Fruit fly (Drosophila melanogaster) whole organism, embryonic: ENCODE measurements around the gene CG34269.

Source experiments
- Atf6 ChIP-seq: fragments of 200-800 bp; sonication (Bioruptor generic); IDR thresholded peaks from 2 replicates; pipeline ENCODE4 v1.3.6; 2022; ENCODE audit warnings: missing biosample characterization, missing genetic modification characterization
- Awh ChIP-seq: fragments of 200-800 bp; sonication (Bioruptor generic); IDR thresholded peaks from 2 replicates; pipeline ENCODE4, ENCODE4 v1.3.6; 2022; ENCODE audit warnings: missing biosample characterization, missing genetic modification characterization
- CG10321 ChIP-seq: fragments of 200-800 bp; sonication (Bioruptor generic); IDR thresholded peaks from 2 replicates; pipeline ENCODE4 v1.3.6; 2022; ENCODE audit warnings: missing biosample characterization, missing genetic modification characterization
- CG13296 ChIP-seq: fragments of 200-800 bp; sonication (Bioruptor generic); optimal IDR thresholded peaks from 3 replicates; lab custom pipeline; 2018; ENCODE audit warnings: missing biosample characterization, mild to moderate bottlenecking, missing genetic modification characterization
- CG15479 ChIP-seq: fragments of 200-800 bp; sonication (Bioruptor generic); optimal IDR thresholded peaks from 3 replicates; lab custom pipeline; 2019; ENCODE audit warnings: missing biosample characterization, mild to moderate bottlenecking, missing genetic modification characterization, moderate library complexity
- CG18011 ChIP-seq: fragments of 200-800 bp; sonication (Bioruptor generic); optimal IDR thresholded peaks from 2 replicates; lab custom pipeline; 2017; ENCODE audit warnings: missing biosample characterization, missing genetic modification characterization, mild to moderate bottlenecking, moderate library complexity, missing genotype
- CG1832 ChIP-seq: fragments of 200-800 bp; sonication (Bioruptor generic); optimal IDR thresholded peaks from 2 replicates; lab custom pipeline; 2017; ENCODE audit warnings: missing biosample characterization, mild to moderate bottlenecking, missing genetic modification characterization, inconsistent platforms
- CG18619 ChIP-seq: fragments of 200-800 bp; sonication (Bioruptor generic); optimal IDR thresholded peaks from 3 replicates; lab custom pipeline; 2017; ENCODE audit warnings: missing biosample characterization, mild to moderate bottlenecking, missing genetic modification characterization
- CG2678 ChIP-seq: fragments of 200-800 bp; sonication (Bioruptor generic); optimal IDR thresholded peaks from 3 replicates; lab custom pipeline; 2019; ENCODE audit warnings: missing biosample characterization, mild to moderate bottlenecking, missing genetic modification characterization, moderate library complexity
- CG2875 ChIP-seq: fragments of 200-800 bp; sonication (Bioruptor generic); optimal IDR thresholded peaks from 2 replicates; lab custom pipeline; 2017; ENCODE audit warnings: missing biosample characterization, mild to moderate bottlenecking, missing genetic modification characterization, missing genetic modification reagents
- CG32532 ChIP-seq: fragments of 200-800 bp; sonication (Bioruptor generic); IDR thresholded peaks from 2 replicates; pipeline ENCODE4 v1.3.6; 2022; ENCODE audit warnings: missing biosample characterization, missing genetic modification characterization
- CG32767 ChIP-seq: fragments of 200-800 bp; sonication (Bioruptor generic); IDR thresholded peaks from 2 replicates; pipeline ENCODE4 v1.3.6; 2022; ENCODE audit warnings: missing biosample characterization, missing genetic modification characterization
- CG3995 ChIP-seq: fragments of 200-800 bp; sonication (Bioruptor generic); optimal IDR thresholded peaks from 3 replicates; lab custom pipeline; 2016; ENCODE audit warnings: missing biosample characterization, missing genetic modification characterization
- CG6791 ChIP-seq: fragments of 200-800 bp; sonication (Bioruptor generic); IDR thresholded peaks from 3 replicates; pipeline ENCODE4 v1.3.6; 2022; ENCODE audit warnings: missing biosample characterization, missing genetic modification characterization; ENCODE audit not compliant: partially characterized antibody
- CG8359 ChIP-seq: fragments of 200-800 bp; sonication (Bioruptor generic); optimal IDR thresholded peaks from 2 replicates; lab custom pipeline; 2017; ENCODE audit warnings: missing biosample characterization, mild to moderate bottlenecking, missing genetic modification characterization, borderline replicate concordance
- D19B ChIP-seq: fragments of 200-800 bp; sonication (Bioruptor generic); optimal IDR thresholded peaks from 2 replicates; lab custom pipeline; 2017; ENCODE audit warnings: missing biosample characterization, mild to moderate bottlenecking, missing genetic modification characterization
- Dbx ChIP-seq: fragments of 200-800 bp; sonication (Bioruptor generic); IDR thresholded peaks from 3 replicates; pipeline ENCODE4 v1.3.6; 2022; ENCODE audit warnings: missing biosample characterization, missing genetic modification characterization
- Dll ChIP-seq: fragments of 200-800 bp; sonication (Bioruptor generic); IDR thresholded peaks from 4 replicates; pipeline ENCODE4 v1.3.6; 2022; ENCODE audit warnings: missing biosample characterization, missing genetic modification characterization; ENCODE audit not compliant: partially characterized antibody
- E2f2 ChIP-seq: fragments of 200-800 bp; sonication (Bioruptor generic); IDR thresholded peaks from 2 replicates; pipeline ENCODE4 v1.3.6; 2022; ENCODE audit warnings: missing biosample characterization, missing genetic modification characterization
- GATAe ChIP-seq: fragments of 200-800 bp; sonication (Bioruptor generic); conservative IDR thresholded peaks from 2 replicates; pipeline ENCODE4 v1.3.6; 2022; ENCODE audit warnings: missing biosample characterization, missing genetic modification characterization
- Gug ChIP-seq: fragments of 200-800 bp; sonication (Bioruptor generic); IDR thresholded peaks from 4 replicates; pipeline ENCODE4 v1.3.6; 2022; ENCODE audit warnings: missing biosample characterization, missing genetic modification characterization
- Hey ChIP-seq: fragments of 200-800 bp; sonication (Bioruptor generic); optimal IDR thresholded peaks from 3 replicates; lab custom pipeline; 2018; ENCODE audit warnings: missing biosample characterization, mild to moderate bottlenecking, missing genetic modification characterization
- Hmr ChIP-seq: fragments of 200-800 bp; sonication (Bioruptor generic); optimal IDR thresholded peaks from 3 replicates; lab custom pipeline; 2017; ENCODE audit warnings: mild to moderate bottlenecking, missing biosample characterization, missing genetic modification reagents, missing genetic modification characterization
- Mes4 ChIP-seq: fragments of 200-800 bp; sonication (Bioruptor generic); optimal IDR thresholded peaks from 2 replicates; lab custom pipeline; 2016; ENCODE audit warnings: missing biosample characterization, missing genetic modification characterization
- Mrtf ChIP-seq: fragments of 200-800 bp; sonication (Bioruptor generic); IDR thresholded peaks from 3 replicates; pipeline ENCODE4 v1.3.6; 2022; ENCODE audit warnings: missing biosample characterization, missing genetic modification characterization
- PHDP ChIP-seq: fragments of 200-800 bp; sonication (Bioruptor generic); optimal IDR thresholded peaks from 3 replicates; lab custom pipeline; 2018; ENCODE audit warnings: missing biosample characterization, mild to moderate bottlenecking, missing genetic modification characterization, moderate library complexity
- Rx ChIP-seq: fragments of 200-800 bp; sonication (Bioruptor generic); IDR thresholded peaks from 2 replicates; pipeline ENCODE4 v1.3.6; 2022; ENCODE audit warnings: missing biosample characterization, missing genetic modification characterization
- Xrp1 ChIP-seq: fragments of 200-800 bp; sonication (Bioruptor generic); IDR thresholded peaks from 2 replicates; pipeline ENCODE4 v1.3.6; 2022; ENCODE audit warnings: missing biosample characterization, missing genetic modification characterization
- al ChIP-seq: fragments of 200-800 bp; sonication (Bioruptor generic); IDR thresholded peaks from 2 replicates; pipeline ENCODE4 v1.3.6; 2022; ENCODE audit warnings: missing biosample characterization, missing genetic modification characterization
- caup ChIP-seq: fragments of 200-800 bp; sonication (Bioruptor generic); optimal IDR thresholded peaks from 3 replicates; lab custom pipeline; 2017; ENCODE audit warnings: missing biosample characterization, mild to moderate bottlenecking, missing genetic modification characterization, moderate library complexity; ENCODE audit not compliant: severe bottlenecking
- cg ChIP-seq: fragments of 200-800 bp; sonication (Bioruptor generic); optimal IDR thresholded peaks from 3 replicates; lab custom pipeline; 2019; ENCODE audit warnings: missing biosample characterization, mild to moderate bottlenecking, missing genetic modification characterization, moderate library complexity
- chn ChIP-seq: fragments of 200-800 bp; sonication (Bioruptor generic); optimal IDR thresholded peaks from 2 replicates; lab custom pipeline; 2016; ENCODE audit warnings: missing biosample characterization, missing genetic modification characterization
- ci ChIP-seq: fragments of 200-800 bp; sonication (Bioruptor generic); IDR thresholded peaks from 3 replicates; pipeline ENCODE4 v1.3.6; 2022; ENCODE audit warnings: missing biosample characterization, missing genetic modification characterization
- corto ChIP-seq: fragments of 200-800 bp; sonication (Bioruptor generic); optimal IDR thresholded peaks from 2 replicates; lab custom pipeline; 2016; ENCODE audit warnings: missing biosample characterization, mild to moderate bottlenecking, missing genetic modification characterization, moderate library complexity
- crc ChIP-seq: fragments of 200-800 bp; sonication (Bioruptor generic); optimal IDR thresholded peaks from 2 replicates; lab custom pipeline; 2016; ENCODE audit warnings: missing biosample characterization, missing genetic modification characterization
- danr ChIP-seq: fragments of 200-800 bp; sonication (Bioruptor generic); IDR thresholded peaks from 2 replicates; pipeline ENCODE4 v1.3.6; 2022; ENCODE audit warnings: missing biosample characterization, missing genetic modification characterization
- fd96Cb ChIP-seq: fragments of 200-800 bp; sonication (Bioruptor generic); optimal IDR thresholded peaks from 2 replicates; lab custom pipeline; 2018; ENCODE audit warnings: missing biosample characterization, mild to moderate bottlenecking, missing genetic modification characterization, moderate library complexity
- gcm ChIP-seq: fragments of 200-800 bp; sonication (Bioruptor generic); optimal IDR thresholded peaks from 2 replicates; lab custom pipeline; 2019; ENCODE audit warnings: missing biosample characterization, mild to moderate bottlenecking, missing genetic modification characterization, moderate library complexity
- grn ChIP-seq: fragments of 200-800 bp; sonication (Bioruptor generic); optimal IDR thresholded peaks from 3 replicates; lab custom pipeline; 2017; ENCODE audit warnings: missing biosample characterization, missing genetic modification characterization
- gro ChIP-seq: fragments of 200-800 bp; sonication (Bioruptor generic); optimal IDR thresholded peaks from 2 replicates; lab custom pipeline; 2016; ENCODE audit warnings: missing biosample characterization, missing genetic modification characterization
- gsb-n ChIP-seq: fragments of 200-800 bp; sonication (Bioruptor generic); optimal IDR thresholded peaks from 3 replicates; lab custom pipeline; 2018; ENCODE audit warnings: missing biosample characterization, mild to moderate bottlenecking, missing genetic modification characterization
- pan ChIP-seq, 4 experiments: fragments of >200 bp in 3 of 4; fragments of 200-800 bp in 1 of 4; sonication (Bioruptor generic) in 1 of 4; optimal IDR thresholded peaks in 3 of 4; IDR thresholded peaks in 1 of 4; 2 replicates each; pipeline versions ENCODE4 v1.3.6 to Lab custom; 2017 to 2022; ENCODE audit warnings: missing biosample characterization in 2 of 4, missing genetic modification characterization in 2 of 4, mixed read lengths in 1 of 4
- phol ChIP-seq: fragments of 200-800 bp; sonication (Bioruptor generic); optimal IDR thresholded peaks from 3 replicates; lab custom pipeline; 2018; ENCODE audit warnings: missing biosample characterization, mild to moderate bottlenecking, missing genetic modification characterization, moderate library complexity
- schlank ChIP-seq: fragments of 200-800 bp; sonication (Bioruptor generic); optimal IDR thresholded peaks from 2 replicates; lab custom pipeline; 2018; ENCODE audit warnings: missing biosample characterization, mild to moderate bottlenecking, missing genetic modification characterization
- sens ChIP-seq: fragments of 200-800 bp; sonication (Bioruptor generic); peaks from one replicate; lab custom pipeline; 2016; ENCODE audit warnings: missing biosample characterization, missing genetic modification characterization
- sob ChIP-seq: fragments of 200-800 bp; sonication (Bioruptor generic); IDR thresholded peaks from 2 replicates; pipeline ENCODE4 v1.3.6; 2022; ENCODE audit warnings: missing biosample characterization, missing genetic modification characterization
- stc ChIP-seq: fragments of 200-800 bp; sonication (Bioruptor generic); IDR thresholded peaks from 2 replicates; pipeline ENCODE4 v1.3.6; 2022; ENCODE audit warnings: missing biosample characterization, missing genetic modification characterization
- stwl ChIP-seq: fragments of 200-800 bp; sonication (Bioruptor generic); optimal IDR thresholded peaks from 3 replicates; lab custom pipeline; 2018; ENCODE audit warnings: missing biosample characterization, mild to moderate bottlenecking, missing genetic modification characterization, moderate library complexity
- vfl ChIP-seq: fragments of 200-800 bp; sonication (Bioruptor generic); optimal IDR thresholded peaks from 2 replicates; lab custom pipeline; 2016; ENCODE audit warnings: missing biosample characterization, missing genetic modification characterization
- vnd ChIP-seq: fragments of 200-800 bp; sonication (Bioruptor generic); IDR thresholded peaks from 3 replicates; pipeline ENCODE4 v1.3.6; 2022; ENCODE audit warnings: missing biosample characterization, missing genetic modification characterization; ENCODE audit not compliant: partially characterized antibody

CG34269 gene

DNA sequence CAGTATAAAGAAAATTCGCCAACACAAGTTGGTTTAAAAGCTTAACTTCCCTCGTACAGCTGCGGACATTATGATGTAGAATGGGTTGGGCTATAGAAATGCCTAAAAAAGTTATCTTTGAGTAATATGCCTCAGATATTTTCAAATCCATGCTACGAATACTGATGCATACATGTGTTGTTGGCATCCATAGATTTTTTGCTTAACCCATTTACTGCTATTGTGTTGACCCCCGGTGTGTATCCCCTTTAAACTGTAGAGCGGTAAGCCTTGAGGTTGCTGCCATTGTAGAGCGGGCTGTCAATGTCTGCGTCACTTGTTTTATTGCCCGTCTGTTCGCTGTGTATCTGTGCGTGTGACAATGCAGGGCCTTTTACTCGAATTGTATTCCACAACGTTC is 24.8 kb downstream of the CG34269 start (continued):
- TF ChIP-seq CG8359 (GFP tag; lab: Kevin White, UChicago) (no peak), schlank (peak; percentile 66), stwl (tag; lab: Kevin White, UChicago) (no peak), sens (GFP tag; lab: Kevin White, UChicago) (peak; percentile 66), gcm (GFP tag; lab: Kevin White, UChicago) (peak; percentile 50), fd96Cb (peak; percentile 65), CG6791 (GFP tag; lab: Robert Waterston, UW) (no peak), pan (optimal IDR thresholded peaks at IDR 0.05; lab: Kevin White, UChicago) (no peak), pan (GFP tag; optimal IDR thresholded peaks at IDR 0.05 in 1 of 2, IDR thresholded peaks at IDR 0.05 in 1 of 2) (peak in 1 of 2 experiments; percentile 77), Hmr (GFP tag; lab: Kevin White, UChicago) (peak; percentile 81), danr (0 out of 2 replicates have a peak, but pooled peaks have one; percentile 34), CG2875 (GFP tag; lab: Kevin White, UChicago) (peak; percentile 33), corto (GFP tag; lab: Kevin White, UChicago) (peak; percentile 78), CG32767 (GFP tag; lab: Robert Waterston, UW) (peak; percentile 70), CG13296 (GFP tag; lab: Kevin White, UChicago) (peak; percentile 69), chn (GFP tag; lab: Kevin White, UChicago) (peak; percentile 69), PHDP (tag; lab: Kevin White, UChicago) (peak; percentile 72), caup (peak; percentile 80), Mrtf (GFP tag; lab: Robert Waterston, UW) (peak; percentile 59; the same call in 1 of the 3 replicates), grn (GFP tag; lab: Kevin White, UChicago) (no peak), Dll (no peak), vnd (GFP tag; lab: Robert Waterston, UW) (no peak), E2f2 (GFP tag; lab: Robert Waterston, UW) (peak; percentile 44), Awh (GFP tag; lab: Robert Waterston, UW) (peak; percentile 79), CG32532 (GFP tag; lab: Robert Waterston, UW) (peak; percentile 76), CG1832 (GFP tag; lab: Kevin White, UChicago) (no peak), CG10321 (no peak), CG2678 (tag; lab: Kevin White, UChicago) (peak; percentile 81), gsb-n (tag; lab: Kevin White, UChicago) (peak; percentile 28), gro (GFP tag; lab: Kevin White, UChicago) (peak; percentile 39), CG15479 (GFP tag; lab: Kevin White, UChicago) (no peak), Rx (GFP tag; lab: Robert Waterston, UW) (peak; percentile 74), cg (GFP tag; lab: Kevin White, UChicago) (peak; percentile 31), CG18619 (GFP tag; lab: Kevin White, UChicago) (peak; percentile 53), Atf6 (peak; percentile 72), Gug (GFP tag; lab: Robert Waterston, UW) (peak; percentile 66; the same call in 3 of the 4 replicates), Mes4 (GFP tag; lab: Kevin White, UChicago) (peak; percentile 24), Hey (tag; lab: Kevin White, UChicago) (peak; percentile 1), sob (GFP tag; lab: Robert Waterston, UW) (peak; percentile 83), crc (peak; percentile 48), ci (GFP tag; lab: Robert Waterston, UW) (peak; percentile 82), D19B (GFP tag; lab: Kevin White, UChicago) (no peak), GATAe (no peak), stc (peak; percentile 76), al (peak; percentile 57), Xrp1 (peak; percentile 73), CG3995 (GFP tag; lab: Kevin White, UChicago) (peak; percentile 14), phol (tag; lab: Kevin White, UChicago) (peak; percentile 57), Dbx (peak; percentile 62), vfl (peak; percentile 49), CG18011 (GFP tag; lab: Kevin White, UChicago) (peak; percentile 33)
